Worm (Caenorhabditis elegans) whole organism, L4 larva: ENCODE data around the gene phg-1.
A peak's percentile ranks its signal among the peaks of the same experiment; 100 is the strongest.

Experiments used
- F10B5.3 ChIP-seq: sonication (generic microtip); optimal IDR thresholded peaks from 2 replicates; lab custom pipeline; 2016; ENCODE audit warnings: mild to moderate bottlenecking, missing genetic modification characterization, missing compliant biosample characterization
- F37D6.2 ChIP-seq: sonication (generic microtip); optimal IDR thresholded peaks from 2 replicates; lab custom pipeline; 2016; ENCODE audit warnings: mild to moderate bottlenecking, missing genetic modification characterization, missing compliant biosample characterization
- F49E8.2 ChIP-seq: sonication (generic microtip); optimal IDR thresholded peaks from 2 replicates; lab custom pipeline; 2016; ENCODE audit warnings: missing compliant biosample characterization, mild to moderate bottlenecking, missing genetic modification characterization, borderline replicate concordance
- R02D3.7 ChIP-seq: fragments of 150-350 bp; sonication (generic microtip); optimal IDR thresholded peaks from 3 replicates; lab custom pipeline; 2014; ENCODE audit warnings: missing biosample characterization, missing genetic modification characterization
- Y105C5A.15 ChIP-seq: fragments of 200-800 bp; sonication (Bioruptor generic); IDR thresholded peaks from 2 replicates; pipeline ENCODE4 v1.3.6; 2022; ENCODE audit warnings: missing genetic modification characterization, missing compliant biosample characterization
- Y75B8A.6 ChIP-seq: fragments of 200-800 bp; sonication (Bioruptor generic); IDR thresholded peaks from 2 replicates; pipeline ENCODE4 v1.3.6; 2022; ENCODE audit warnings: missing genetic modification reagents, missing genetic modification characterization, missing compliant biosample characterization
- aha-1 ChIP-seq: fragments of 150-350 bp; peaks from one replicate; lab custom pipeline; 2014; ENCODE audit warnings: missing biosample characterization, missing genetic modification characterization
- arid-1 ChIP-seq: fragments of 200-800 bp; sonication (Bioruptor generic); conservative IDR thresholded peaks from 2 replicates; pipeline ENCODE4 v1.3.6; 2022; ENCODE audit warnings: missing genetic modification reagents, missing genetic modification characterization, missing compliant biosample characterization
- attf-4 ChIP-seq: sonication (generic microtip); optimal IDR thresholded peaks from 3 replicates; lab custom pipeline; 2017; ENCODE audit warnings: missing biosample characterization, missing genetic modification characterization
- ceh-20 ChIP-seq: fragments of 200-800 bp; sonication (Bioruptor generic); IDR thresholded peaks from 2 replicates; pipeline ENCODE4 v1.3.6; 2022; ENCODE audit warnings: missing genetic modification reagents, missing genetic modification characterization, missing compliant biosample characterization
- ceh-28 ChIP-seq: fragments of 150-350 bp; optimal IDR thresholded peaks from 2 replicates; lab custom pipeline; 2014; ENCODE audit warnings: missing biosample characterization, missing genetic modification reagents, missing genetic modification characterization
- ceh-82 ChIP-seq: sonication (generic microtip); optimal IDR thresholded peaks from 2 replicates; lab custom pipeline; 2017; ENCODE audit warnings: missing biosample characterization, missing genetic modification characterization
- cey-2 ChIP-seq: sonication (generic microtip); optimal IDR thresholded peaks from 3 replicates; lab custom pipeline; 2017; ENCODE audit warnings: missing genetic modification characterization, mild to moderate bottlenecking, missing compliant biosample characterization, antibody characterized with exemption, borderline replicate concordance; ENCODE audit not compliant: insufficient read depth
- daf-12 ChIP-seq: fragments of 150-350 bp; optimal IDR thresholded peaks from 2 replicates; lab custom pipeline; 2014; ENCODE audit warnings: missing biosample characterization, missing genetic modification reagents, missing genetic modification characterization
- daf-8 ChIP-seq: fragments of 200-800 bp; sonication (Bioruptor generic); IDR thresholded peaks from 2 replicates; pipeline ENCODE4 v1.3.6; 2022; ENCODE audit warnings: missing genetic modification characterization, missing compliant biosample characterization
- dmd-9 ChIP-seq: fragments of 200-800 bp; sonication (Bioruptor generic); IDR thresholded peaks from 2 replicates; pipeline ENCODE4 v1.3.6; 2022; ENCODE audit warnings: missing genetic modification reagents, missing genetic modification characterization, missing compliant biosample characterization
- dpl-1 ChIP-seq: fragments of 150-350 bp; optimal IDR thresholded peaks from 2 replicates; lab custom pipeline; 2014; ENCODE audit warnings: missing biosample characterization, missing genetic modification reagents, missing genetic modification characterization
- duxl-1 ChIP-seq: sonication (generic microtip); optimal IDR thresholded peaks from 2 replicates; lab custom pipeline; 2016; ENCODE audit warnings: mild to moderate bottlenecking, missing genetic modification characterization, moderate library complexity, missing compliant biosample characterization; ENCODE audit not compliant: poor library complexity
- egl-27 ChIP-seq: sonication (generic microtip); optimal IDR thresholded peaks from 3 replicates; lab custom pipeline; 2017; ENCODE audit warnings: missing biosample characterization, missing genetic modification reagents, missing genetic modification characterization
- egl-43 ChIP-seq: fragments of 200-800 bp; sonication (Bioruptor generic); IDR thresholded peaks from 2 replicates; pipeline ENCODE4 v1.3.6; 2022; ENCODE audit warnings: missing genetic modification reagents, missing genetic modification characterization, missing compliant biosample characterization
- fkh-10 ChIP-seq: fragments of 150-350 bp; optimal IDR thresholded peaks from 2 replicates; lab custom pipeline; 2014; ENCODE audit warnings: missing biosample characterization, missing genetic modification reagents, missing genetic modification characterization
- fos-1 ChIP-seq: fragments of 150-350 bp; optimal IDR thresholded peaks from 2 replicates; lab custom pipeline; 2014; ENCODE audit warnings: missing biosample characterization, missing genetic modification characterization
- gei-8 ChIP-seq: fragments of 200-800 bp; sonication (Bioruptor generic); optimal IDR thresholded peaks from 2 replicates; lab custom pipeline; 2018; ENCODE audit warnings: mild to moderate bottlenecking, missing genetic modification characterization, missing compliant biosample characterization
- hlh-11 ChIP-seq: fragments of 200-800 bp; sonication (Bioruptor generic); optimal IDR thresholded peaks from 2 replicates; lab custom pipeline; 2018; ENCODE audit warnings: mild to moderate bottlenecking, missing genetic modification characterization, missing compliant biosample characterization
- hmg-1.1 ChIP-seq: fragments of 200-800 bp; sonication (Bioruptor generic); IDR thresholded peaks from 2 replicates; pipeline ENCODE4 v1.3.6; 2022; ENCODE audit warnings: missing genetic modification reagents, missing genetic modification characterization, missing compliant biosample characterization
- jun-1 ChIP-seq: fragments of 150-350 bp; optimal IDR thresholded peaks from 2 replicates; lab custom pipeline; 2014; ENCODE audit warnings: missing biosample characterization, missing genetic modification reagents, missing genetic modification characterization
- lin-15B ChIP-seq: fragments of 150-350 bp; sonication (generic microtip); optimal IDR thresholded peaks from 3 replicates; lab custom pipeline; 2014; ENCODE audit warnings: missing biosample characterization, missing genetic modification characterization
- lin-29 ChIP-seq: fragments of 200-800 bp; sonication (Bioruptor generic); IDR thresholded peaks from 2 replicates; pipeline ENCODE4 v1.3.6; 2022; ENCODE audit warnings: missing genetic modification reagents, missing genetic modification characterization, missing compliant biosample characterization
- lin-38 ChIP-seq: fragments of 200-800 bp; sonication (Bioruptor generic); IDR thresholded peaks from 2 replicates; pipeline ENCODE4 v1.3.6; 2022; ENCODE audit warnings: missing genetic modification reagents, missing genetic modification characterization, missing compliant biosample characterization
- lin-39 ChIP-seq: fragments of 150-350 bp; optimal IDR thresholded peaks from 2 replicates; lab custom pipeline; 2014; ENCODE audit warnings: missing biosample characterization, missing genetic modification reagents, missing genetic modification characterization
- lsy-2 ChIP-seq, 2 experiments: fragments of 150-350 bp in 1 of 2; sonication (generic microtip) in 1 of 2; optimal IDR thresholded peaks; 2 replicates each; lab custom pipeline; 2014 to 2017; ENCODE audit warnings: missing biosample characterization in 2 of 2, missing genetic modification characterization in 2 of 2
- madf-5 ChIP-seq, 2 experiments: fragments of 200-800 bp; sonication (Bioruptor generic); IDR thresholded peaks; 2 replicates each; pipeline ENCODE4 v1.3.6; 2022; ENCODE audit warnings: missing compliant biosample characterization in 2 of 2, missing genetic modification characterization in 2 of 2
- mdl-1 ChIP-seq, 2 experiments: fragments of 150-350 bp in 1 of 2; sonication (generic microtip) in 1 of 2; optimal IDR thresholded peaks; 2 replicates each; lab custom pipeline; 2014 to 2017; ENCODE audit warnings: missing biosample characterization in 2 of 2, missing genetic modification characterization in 2 of 2
- mes-2 ChIP-seq: sonication (generic microtip); optimal IDR thresholded peaks from 2 replicates; lab custom pipeline; 2016; ENCODE audit warnings: missing genotype, mild to moderate bottlenecking, missing genetic modification characterization, missing compliant biosample characterization; ENCODE audit not compliant: poor library complexity, severe bottlenecking
- mxl-3 ChIP-seq: fragments of 200-800 bp; sonication (Bioruptor generic); optimal IDR thresholded peaks from 2 replicates; lab custom pipeline; 2018; ENCODE audit warnings: mild to moderate bottlenecking, missing genetic modification characterization, missing compliant biosample characterization
- nhr-10 ChIP-seq: fragments of 150-350 bp; optimal IDR thresholded peaks from 2 replicates; lab custom pipeline; 2014; ENCODE audit warnings: missing biosample characterization, missing genetic modification characterization
- nhr-11 ChIP-seq: fragments of 150-350 bp; optimal IDR thresholded peaks from 2 replicates; lab custom pipeline; 2014; ENCODE audit warnings: missing biosample characterization, missing genetic modification characterization
- nhr-42 ChIP-seq: fragments of 200-800 bp; sonication (Bioruptor generic); IDR thresholded peaks from 2 replicates; pipeline ENCODE4 v1.3.6; 2022; ENCODE audit warnings: missing genetic modification characterization, missing compliant biosample characterization
- nhr-48 ChIP-seq: sonication (generic microtip); optimal IDR thresholded peaks from 2 replicates; lab custom pipeline; 2016; ENCODE audit warnings: mild to moderate bottlenecking, missing genetic modification characterization, missing compliant biosample characterization
- nhr-6 ChIP-seq: fragments of 150-350 bp; optimal IDR thresholded peaks from 2 replicates; lab custom pipeline; 2014; ENCODE audit warnings: missing biosample characterization, missing genetic modification characterization
- php-3 ChIP-seq: fragments of 200-800 bp; sonication (Bioruptor generic); IDR thresholded peaks from 2 replicates; pipeline ENCODE4 v1.3.6; 2022; ENCODE audit warnings: missing genetic modification reagents, missing genetic modification characterization, missing compliant biosample characterization
- pqm-1 ChIP-seq: sonication (generic microtip); optimal IDR thresholded peaks from 2 replicates; lab custom pipeline; 2017; ENCODE audit warnings: missing biosample characterization, missing genetic modification characterization
- rbr-2 ChIP-seq: sonication (generic microtip); optimal IDR thresholded peaks from 2 replicates; lab custom pipeline; 2016; ENCODE audit warnings: missing genotype, missing genetic modification characterization, missing compliant biosample characterization
- saeg-2 ChIP-seq: fragments of 200-800 bp; sonication (Bioruptor generic); IDR thresholded peaks from 2 replicates; pipeline ENCODE4 v1.3.6; 2022; ENCODE audit warnings: missing genetic modification reagents, missing genetic modification characterization, missing compliant biosample characterization
- tra-1 ChIP-seq: fragments of 200-800 bp; sonication (Bioruptor generic); IDR thresholded peaks from 2 replicates; pipeline ENCODE4 v1.3.6; 2022; ENCODE audit warnings: missing genetic modification reagents, missing genetic modification characterization, missing compliant biosample characterization
- unc-130 ChIP-seq: sonication (generic microtip); optimal IDR thresholded peaks from 2 replicates; lab custom pipeline; 2016; ENCODE audit warnings: missing genetic modification reagents, missing genetic modification characterization, missing compliant biosample characterization
- unc-62 ChIP-seq, 3 experiments: fragments of 150-350 bp in 1 of 3; sonication (generic microtip); optimal IDR thresholded peaks in 2 of 3; peaks in 1 of 3; 1 replicate in 1 of 3; 2 replicates in 2 of 3; lab custom pipeline; 2014 to 2017; ENCODE audit warnings: missing biosample characterization in 3 of 3, missing genetic modification characterization in 3 of 3, missing genetic modification reagents in 3 of 3, missing genotype in 1 of 3
- vab-7 ChIP-seq: fragments of 200-800 bp; sonication (Bioruptor generic); IDR thresholded peaks from 2 replicates; pipeline ENCODE4 v1.3.6; 2022; ENCODE audit warnings: missing genetic modification reagents, missing genetic modification characterization, missing compliant biosample characterization
- zfp-2 ChIP-seq: sonication (generic microtip); optimal IDR thresholded peaks from 2 replicates; lab custom pipeline; 2016; ENCODE audit warnings: mild to moderate bottlenecking, missing genetic modification characterization, missing compliant biosample characterization
- zfp-3 ChIP-seq: fragments of 200-800 bp; sonication (Bioruptor generic); conservative IDR thresholded peaks from 2 replicates; pipeline ENCODE4 v1.3.6; 2022; ENCODE audit warnings: missing genetic modification reagents, missing genetic modification characterization, missing compliant biosample characterization
- zip-11 ChIP-seq: fragments of 200-800 bp; sonication (Bioruptor generic); IDR thresholded peaks from 2 replicates; pipeline ENCODE4 v1.3.6; 2022; ENCODE audit warnings: missing genetic modification characterization, missing compliant biosample characterization

The phg-1 gene

DNA sequence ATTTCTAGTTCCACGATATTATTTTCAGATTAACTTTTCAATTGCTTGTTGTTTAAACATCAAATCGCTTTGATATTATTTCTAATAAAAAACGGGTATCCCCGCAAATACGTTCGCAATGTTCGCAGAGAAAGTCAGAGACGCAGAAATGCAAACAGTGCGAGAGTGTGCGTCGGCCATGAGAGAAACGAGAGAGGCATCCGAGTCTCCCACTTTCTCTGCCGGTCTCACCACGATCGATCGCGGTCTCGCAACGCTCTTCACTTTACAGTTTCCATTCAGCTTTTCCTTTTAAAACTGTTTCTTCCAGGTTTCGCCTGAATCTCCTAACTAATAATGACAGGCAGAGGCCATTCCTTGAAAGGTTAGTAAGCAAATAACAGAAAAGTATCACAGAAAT is 36.9 kb downstream of the phg-1 start, which contains the start of gene F33H1.4:
Gene F33H1.4, plus strand, starts transcription at position 311 of the 400 bp plus-strand sequence.
- peak; percentile 21 for TF ChIP-seq nhr-48 (tag; lab: Kevin White, UChicago)
- peak; percentile 80 for TF ChIP-seq nhr-11 (tag; lab: Kevin White, UChicago)
- TF ChIP-seq R02D3.7: no peak
- TF ChIP-seq fos-1: no peak
- peak; percentile 74 for TF ChIP-seq hmg-1.1
- TF ChIP-seq mdl-1 (tag; optimal IDR thresholded peaks at IDR 0.05; lab: Kevin White, UChicago): no peak
- peak; percentile 44 for TF ChIP-seq duxl-1
- peak; percentile 69 for TF ChIP-seq F37D6.2
- TF ChIP-seq egl-43 (GFP tag; lab: Robert Waterston, UW): no peak
- peak; percentile 33; the same call in 1 of the 2 replicates for TF ChIP-seq zfp-3 (GFP tag; lab: Robert Waterston, UW)
- TF ChIP-seq ceh-20 (GFP tag; lab: Robert Waterston, UW): 0 out of 2 replicates have a peak, but pooled peaks have one; percentile 24
- TF ChIP-seq vab-7 (GFP tag; lab: Robert Waterston, UW): no peak
- TF ChIP-seq madf-5 (GFP tag; IDR thresholded peaks at IDR 0.05; lab: Robert Waterston, UW): no peak
- no peak for TF ChIP-seq ceh-82
- peak; percentile 62; the same call in 1 of the 2 replicates for TF ChIP-seq arid-1 (GFP tag; lab: Robert Waterston, UW)
- no peak for TF ChIP-seq Y105C5A.15 (GFP tag; lab: Robert Waterston, UW)
- peak; percentile 51 for TF ChIP-seq ceh-28 (tag; lab: Kevin White, UChicago)
- TF ChIP-seq mes-2 (tag; lab: Kevin White, UChicago): peak; percentile 80
- TF ChIP-seq unc-62 (GFP tag; optimal IDR thresholded peaks at IDR 0.05 in 1 of 2; lab: Kevin White, UChicago): no peak
- TF ChIP-seq unc-62 (tag; optimal IDR thresholded peaks at IDR 0.05; lab: Kevin White, UChicago): no peak
- TF ChIP-seq zip-11 (GFP tag; lab: Robert Waterston, UW): no peak
- 0 out of 2 replicates have a peak, but pooled peaks have one; percentile 19 for TF ChIP-seq lin-29 (GFP tag; lab: Robert Waterston, UW)
- TF ChIP-seq lin-38 (GFP tag; lab: Robert Waterston, UW): peak; percentile 57; the same call in 1 of the 2 replicates
- peak; percentile 51 for TF ChIP-seq hlh-11 (tag; lab: Kevin White, UChicago)
- TF ChIP-seq lin-39 (tag; lab: Kevin White, UChicago): no peak
- peak; percentile 47 for TF ChIP-seq dpl-1 (GFP tag; lab: Kevin White, UChicago)
- TF ChIP-seq cey-2 (tag; lab: Kevin White, UChicago): no peak
- TF ChIP-seq F49E8.2 (tag; lab: Kevin White, UChicago): peak; percentile 8
- no peak for TF ChIP-seq zfp-2 (tag; lab: Kevin White, UChicago)
- no peak for TF ChIP-seq nhr-10 (tag; lab: Kevin White, UChicago)
- no peak for TF ChIP-seq mxl-3 (GFP tag; lab: Kevin White, UChicago)
- TF ChIP-seq dmd-9 (GFP tag; lab: Robert Waterston, UW): no peak
- TF ChIP-seq aha-1: no peak
- TF ChIP-seq saeg-2 (GFP tag; lab: Robert Waterston, UW): no peak
- peak; percentile 20 for TF ChIP-seq unc-130 (GFP tag; lab: Kevin White, UChicago)
- TF ChIP-seq F10B5.3 (tag; lab: Kevin White, UChicago): no peak
- peak; percentile 77 to 96 for TF ChIP-seq lsy-2 (tag; optimal IDR thresholded peaks at IDR 0.05; lab: Kevin White, UChicago)
- TF ChIP-seq gei-8 (GFP tag; lab: Kevin White, UChicago): no peak
- TF ChIP-seq php-3 (GFP tag; lab: Robert Waterston, UW): no peak
- TF ChIP-seq lin-15B (tag; lab: Kevin White, UChicago): no peak
- TF ChIP-seq jun-1 (tag; lab: Kevin White, UChicago): no peak
- peak; percentile 3 for TF ChIP-seq fkh-10 (GFP tag; lab: Kevin White, UChicago)
- no peak for TF ChIP-seq Y75B8A.6
- TF ChIP-seq pqm-1 (tag; lab: Kevin White, UChicago): no peak
- no peak for TF ChIP-seq attf-4 (tag; lab: Kevin White, UChicago)
- peak; percentile 3 for TF ChIP-seq rbr-2 (tag; lab: Kevin White, UChicago)
- no peak for TF ChIP-seq daf-8 (GFP tag; lab: Robert Waterston, UW)
- TF ChIP-seq daf-12 (tag; lab: Kevin White, UChicago): no peak
- TF ChIP-seq egl-27 (tag; lab: Kevin White, UChicago): no peak
- TF ChIP-seq nhr-42 (GFP tag; lab: Robert Waterston, UW): 0 out of 2 replicates have a peak, but pooled peaks have one; percentile 15
- TF ChIP-seq tra-1 (GFP tag; lab: Robert Waterston, UW): no peak
- TF ChIP-seq nhr-6 (tag; lab: Kevin White, UChicago): no peak
